Worm (Caenorhabditis elegans): ENCODE data around the gene M153.3.
A peak's percentile ranks its signal among the peaks of the same experiment; 100 is the strongest.

- TF ChIP-seq pros-1 (tag; optimal IDR thresholded peaks at IDR 0.05) (no peak), elt-4 (tag; optimal IDR thresholded peaks at IDR 0.05) (no peak), fkh-10 (GFP tag; optimal IDR thresholded peaks at IDR 0.05) (no peak), nhr-11 (tag; optimal IDR thresholded peaks at IDR 0.05) (no peak), gmeb-2 (tag; optimal IDR thresholded peaks at IDR 0.05) (no peak), pha-4 (tag; optimal IDR thresholded peaks at IDR 0.05) (no peak), nfya-1 (tag; optimal IDR thresholded peaks at IDR 0.05) (peak; percentile 12), sox-2 (GFP tag; IDR thresholded peaks at IDR 0.05) (no peak), C08G9.2 (tag; optimal IDR thresholded peaks at IDR 0.05) (no peak), elt-2 (tag; optimal IDR thresholded peaks at IDR 0.05) (no peak)
Measured at ce11 chrX:12176394-12176793, 33.7 kb downstream of the M153.3 start.

All from whole organism, late embryonic.